Worm (Caenorhabditis elegans) whole organism, L4 larva: ENCODE results near the gene C26B9.1.

Experiments
- F26F4.8 ChIP-seq: fragments of 200-800 bp; sonication (Bioruptor generic); conservative IDR thresholded peaks from 2 replicates; pipeline ENCODE4 v1.3.6; 2022; ENCODE audit warnings: missing genetic modification characterization, missing compliant biosample characterization
- F37D6.2 ChIP-seq: sonication (generic microtip); optimal IDR thresholded peaks from 2 replicates; lab custom pipeline; 2016; ENCODE audit warnings: mild to moderate bottlenecking, missing genetic modification characterization, missing compliant biosample characterization
- F44E2.7 ChIP-seq: fragments of 200-800 bp; sonication (Bioruptor generic); IDR thresholded peaks from 2 replicates; pipeline ENCODE4 v2.1.2; 2022; ENCODE audit warnings: missing genetic modification characterization, missing compliant biosample characterization
- F49E8.2 ChIP-seq: sonication (generic microtip); optimal IDR thresholded peaks from 2 replicates; lab custom pipeline; 2016; ENCODE audit warnings: missing compliant biosample characterization, mild to moderate bottlenecking, missing genetic modification characterization, borderline replicate concordance
- Y48G9A.11 ChIP-seq: fragments of 200-800 bp; sonication (Bioruptor generic); IDR thresholded peaks from 2 replicates; pipeline ENCODE4 v1.3.6; 2022; ENCODE audit warnings: missing genetic modification reagents, missing genetic modification characterization, missing compliant biosample characterization
- aha-1 ChIP-seq: fragments of 150-350 bp; peaks from one replicate; lab custom pipeline; 2014; ENCODE audit warnings: missing biosample characterization, missing genetic modification characterization
- ama-1 ChIP-seq: fragments of 150-350 bp; optimal IDR thresholded peaks from 2 replicates; lab custom pipeline; 2014; ENCODE audit warnings: inconsistent platforms, mixed read lengths
- attf-4 ChIP-seq: sonication (generic microtip); optimal IDR thresholded peaks from 3 replicates; lab custom pipeline; 2017; ENCODE audit warnings: missing biosample characterization, missing genetic modification characterization
- ceh-62 ChIP-seq: sonication (generic microtip); optimal IDR thresholded peaks from 2 replicates; lab custom pipeline; 2017; ENCODE audit warnings: missing biosample characterization, missing genetic modification characterization
- ceh-82 ChIP-seq: sonication (generic microtip); optimal IDR thresholded peaks from 2 replicates; lab custom pipeline; 2017; ENCODE audit warnings: missing biosample characterization, missing genetic modification characterization
- daf-16 ChIP-seq, 3 experiments: sonication (generic microtip); optimal IDR thresholded peaks; 2 replicates each; lab custom pipeline; 2016 to 2017; ENCODE audit warnings: missing genetic modification characterization in 3 of 3, missing genetic modification reagents in 3 of 3, mild to moderate bottlenecking in 2 of 3, missing compliant biosample characterization in 2 of 3, missing biosample characterization in 1 of 3, moderate library complexity in 1 of 3
- daf-19 ChIP-seq: fragments of 200-800 bp; sonication (Bioruptor generic); conservative IDR thresholded peaks from 2 replicates; pipeline ENCODE4 v1.3.6; 2022; ENCODE audit warnings: missing genetic modification characterization, missing compliant biosample characterization
- dmd-6 ChIP-seq: fragments of 200-800 bp; sonication (Bioruptor generic); IDR thresholded peaks from 2 replicates; pipeline ENCODE4 v1.3.6; 2022; ENCODE audit warnings: missing genetic modification reagents, missing genetic modification characterization, missing compliant biosample characterization
- dmd-8 ChIP-seq: fragments of 200-800 bp; sonication (Bioruptor generic); IDR thresholded peaks from 2 replicates; pipeline ENCODE4 v1.3.6; 2022; ENCODE audit warnings: missing genetic modification characterization, missing compliant biosample characterization
- dve-1 ChIP-seq: sonication (generic microtip); optimal IDR thresholded peaks from 2 replicates; lab custom pipeline; 2017; ENCODE audit warnings: antibody characterized with exemption, mild to moderate bottlenecking, missing genetic modification characterization, missing compliant biosample characterization; ENCODE audit not compliant: insufficient read depth
- egl-27 ChIP-seq: sonication (generic microtip); optimal IDR thresholded peaks from 3 replicates; lab custom pipeline; 2017; ENCODE audit warnings: missing biosample characterization, missing genetic modification reagents, missing genetic modification characterization
- egl-43 ChIP-seq: fragments of 200-800 bp; sonication (Bioruptor generic); IDR thresholded peaks from 2 replicates; pipeline ENCODE4 v1.3.6; 2022; ENCODE audit warnings: missing genetic modification reagents, missing genetic modification characterization, missing compliant biosample characterization
- fos-1 ChIP-seq: fragments of 150-350 bp; optimal IDR thresholded peaks from 2 replicates; lab custom pipeline; 2014; ENCODE audit warnings: missing biosample characterization, missing genetic modification characterization
- jun-1 ChIP-seq: fragments of 150-350 bp; optimal IDR thresholded peaks from 2 replicates; lab custom pipeline; 2014; ENCODE audit warnings: missing biosample characterization, missing genetic modification reagents, missing genetic modification characterization
- lin-15B ChIP-seq: fragments of 150-350 bp; sonication (generic microtip); optimal IDR thresholded peaks from 3 replicates; lab custom pipeline; 2014; ENCODE audit warnings: missing biosample characterization, missing genetic modification characterization
- lin-39 ChIP-seq: fragments of 150-350 bp; optimal IDR thresholded peaks from 2 replicates; lab custom pipeline; 2014; ENCODE audit warnings: missing biosample characterization, missing genetic modification reagents, missing genetic modification characterization
- lsy-2 ChIP-seq, 2 experiments: fragments of 150-350 bp in 1 of 2; sonication (generic microtip) in 1 of 2; optimal IDR thresholded peaks; 2 replicates each; lab custom pipeline; 2014 to 2017; ENCODE audit warnings: missing biosample characterization in 2 of 2, missing genetic modification characterization in 2 of 2
- madf-5 ChIP-seq, 2 experiments: fragments of 200-800 bp; sonication (Bioruptor generic); IDR thresholded peaks; 2 replicates each; pipeline ENCODE4 v1.3.6; 2022; ENCODE audit warnings: missing compliant biosample characterization in 2 of 2, missing genetic modification characterization in 2 of 2
- mdl-1 ChIP-seq, 2 experiments: fragments of 150-350 bp in 1 of 2; sonication (generic microtip) in 1 of 2; optimal IDR thresholded peaks; 2 replicates each; lab custom pipeline; 2014 to 2017; ENCODE audit warnings: missing biosample characterization in 2 of 2, missing genetic modification characterization in 2 of 2
- mdt-29 ChIP-seq: fragments of 200-800 bp; sonication (Bioruptor generic); IDR thresholded peaks from 2 replicates; pipeline ENCODE4 v1.3.6; 2022; ENCODE audit warnings: missing genetic modification reagents, missing genetic modification characterization, missing compliant biosample characterization
- mes-2 ChIP-seq: sonication (generic microtip); optimal IDR thresholded peaks from 2 replicates; lab custom pipeline; 2016; ENCODE audit warnings: missing genotype, mild to moderate bottlenecking, missing genetic modification characterization, missing compliant biosample characterization; ENCODE audit not compliant: poor library complexity, severe bottlenecking
- mxl-2 ChIP-seq: fragments of 200-800 bp; sonication (Bioruptor generic); conservative IDR thresholded peaks from 2 replicates; pipeline ENCODE4 v1.3.6; 2022; ENCODE audit warnings: missing genetic modification reagents, missing genetic modification characterization, missing compliant biosample characterization
- nhr-10 ChIP-seq: fragments of 150-350 bp; optimal IDR thresholded peaks from 2 replicates; lab custom pipeline; 2014; ENCODE audit warnings: missing biosample characterization, missing genetic modification characterization
- nhr-111 ChIP-seq: fragments of 200-800 bp; sonication (Bioruptor generic); optimal IDR thresholded peaks from 2 replicates; lab custom pipeline; 2018; ENCODE audit warnings: mild to moderate bottlenecking, missing genetic modification characterization, missing compliant biosample characterization
- nhr-28 ChIP-seq: fragments of 150-350 bp; optimal IDR thresholded peaks from 2 replicates; lab custom pipeline; 2014; ENCODE audit warnings: missing biosample characterization, missing genetic modification characterization
- nhr-48 ChIP-seq: sonication (generic microtip); optimal IDR thresholded peaks from 2 replicates; lab custom pipeline; 2016; ENCODE audit warnings: mild to moderate bottlenecking, missing genetic modification characterization, missing compliant biosample characterization
- nhr-6 ChIP-seq: fragments of 150-350 bp; optimal IDR thresholded peaks from 2 replicates; lab custom pipeline; 2014; ENCODE audit warnings: missing biosample characterization, missing genetic modification characterization
- nhr-76 ChIP-seq: fragments of 150-350 bp; optimal IDR thresholded peaks from 2 replicates; lab custom pipeline; 2014; ENCODE audit warnings: missing biosample characterization, missing genetic modification characterization
- nhr-77 ChIP-seq: fragments of 150-350 bp; optimal IDR thresholded peaks from 2 replicates; lab custom pipeline; 2014; ENCODE audit warnings: missing biosample characterization, missing genetic modification characterization
- php-3 ChIP-seq: fragments of 200-800 bp; sonication (Bioruptor generic); IDR thresholded peaks from 2 replicates; pipeline ENCODE4 v1.3.6; 2022; ENCODE audit warnings: missing genetic modification reagents, missing genetic modification characterization, missing compliant biosample characterization
- pqm-1 ChIP-seq: sonication (generic microtip); optimal IDR thresholded peaks from 2 replicates; lab custom pipeline; 2017; ENCODE audit warnings: missing biosample characterization, missing genetic modification characterization
- sdz-12 ChIP-seq: fragments of 200-800 bp; sonication (Bioruptor generic); optimal IDR thresholded peaks from 2 replicates; lab custom pipeline; 2018; ENCODE audit warnings: mild to moderate bottlenecking, missing genetic modification characterization, missing compliant biosample characterization
- set-16 ChIP-seq: fragments of 200-800 bp; sonication (Bioruptor generic); IDR thresholded peaks from 2 replicates; pipeline ENCODE4 v1.3.6; 2022; ENCODE audit warnings: missing genetic modification reagents, missing genetic modification characterization, missing compliant biosample characterization
- skn-1 ChIP-seq: fragments of 150-350 bp; optimal IDR thresholded peaks from 2 replicates; lab custom pipeline; 2014; ENCODE audit warnings: missing biosample characterization, missing genetic modification characterization
- snpc-1.2 ChIP-seq: fragments of 200-800 bp; sonication (Bioruptor generic); IDR thresholded peaks from 2 replicates; pipeline ENCODE4 v1.3.6; 2022; ENCODE audit warnings: missing genetic modification reagents, missing genetic modification characterization, missing compliant biosample characterization
- unc-130 ChIP-seq: sonication (generic microtip); optimal IDR thresholded peaks from 2 replicates; lab custom pipeline; 2016; ENCODE audit warnings: missing genetic modification reagents, missing genetic modification characterization, missing compliant biosample characterization
- unc-62 ChIP-seq, 3 experiments: fragments of 150-350 bp in 1 of 3; sonication (generic microtip); optimal IDR thresholded peaks in 2 of 3; peaks in 1 of 3; 1 replicate in 1 of 3; 2 replicates in 2 of 3; lab custom pipeline; 2014 to 2017; ENCODE audit warnings: missing biosample characterization in 3 of 3, missing genetic modification characterization in 3 of 3, missing genetic modification reagents in 3 of 3, missing genotype in 1 of 3
- vab-7 ChIP-seq: fragments of 200-800 bp; sonication (Bioruptor generic); IDR thresholded peaks from 2 replicates; pipeline ENCODE4 v1.3.6; 2022; ENCODE audit warnings: missing genetic modification reagents, missing genetic modification characterization, missing compliant biosample characterization
- zag-1 ChIP-seq: fragments of 150-350 bp; optimal IDR thresholded peaks from 2 replicates; lab custom pipeline; 2014; ENCODE audit warnings: missing biosample characterization, missing genetic modification characterization
- zip-11 ChIP-seq: fragments of 200-800 bp; sonication (Bioruptor generic); IDR thresholded peaks from 2 replicates; pipeline ENCODE4 v1.3.6; 2022; ENCODE audit warnings: missing genetic modification characterization, missing compliant biosample characterization
- ztf-7 ChIP-seq: fragments of 150-350 bp; optimal IDR thresholded peaks from 2 replicates; lab custom pipeline; 2014; ENCODE audit warnings: missing biosample characterization, missing genetic modification characterization

C26B9.1 gene

ce11 chrX:5355253-5355652 is 10.9 kb downstream of the C26B9.1 start (continued):
- no peak for TF ChIP-seq nhr-48 (tag; lab: Kevin White, UChicago)
- TF ChIP-seq nhr-76 (tag; lab: Kevin White, UChicago): no peak

- TF ChIP-seq egl-43 (GFP tag; lab: Robert Waterston, UW) (0 out of 2 replicates have a peak, but pooled peaks have one; percentile 33), mdt-29 (GFP tag; lab: Robert Waterston, UW) (no peak), nhr-77 (tag; lab: Kevin White, UChicago) (no peak)
Measured at ce11 chrX:5360682-5361081, 16.3 kb downstream of the C26B9.1 start.

- TF ChIP-seq sdz-12 (GFP tag; lab: Kevin White, UChicago): no peak
- TF ChIP-seq nhr-28 (tag; lab: Kevin White, UChicago): no peak
- no peak for TF ChIP-seq unc-130 (GFP tag; lab: Kevin White, UChicago)
- no peak for TF ChIP-seq zip-11 (GFP tag; lab: Robert Waterston, UW)
- no peak for TF ChIP-seq F44E2.7
- TF ChIP-seq zag-1: no peak
- TF ChIP-seq set-16 (GFP tag; lab: Robert Waterston, UW): no peak
- no peak for TF ChIP-seq aha-1
- TF ChIP-seq egl-27 (tag; lab: Kevin White, UChicago): no peak
- no peak for TF ChIP-seq nhr-10 (tag; lab: Kevin White, UChicago)
- TF ChIP-seq madf-5 (GFP tag; IDR thresholded peaks at IDR 0.05; lab: Robert Waterston, UW): no peak
- no peak for TF ChIP-seq pqm-1 (tag; lab: Kevin White, UChicago)
- no peak for TF ChIP-seq F49E8.2 (tag; lab: Kevin White, UChicago)
- no peak for TF ChIP-seq nhr-111 (GFP tag; lab: Kevin White, UChicago)
- TF ChIP-seq F37D6.2 (tag; lab: Kevin White, UChicago): no peak
- TF ChIP-seq F26F4.8 (GFP tag; lab: Robert Waterston, UW): no peak
- no peak for TF ChIP-seq mes-2 (tag; lab: Kevin White, UChicago)
- no peak for TF ChIP-seq jun-1 (tag; lab: Kevin White, UChicago)
- no peak for TF ChIP-seq Y48G9A.11 (GFP tag; lab: Robert Waterston, UW)
- no peak for TF ChIP-seq mdl-1 (tag; optimal IDR thresholded peaks at IDR 0.05; lab: Kevin White, UChicago)
- TF ChIP-seq, all 104 proteins: peak for 0
Measured at ce11 chrX:5364222-5364621, 19.8 kb downstream of the C26B9.1 start, which contains the start of gene chtl-1. Gene chtl-1, minus strand, starts transcription at chrX:5364322.

- no peak for TF ChIP-seq daf-16 (GFP tag; optimal IDR thresholded peaks at IDR 0.05; lab: Kevin White, UChicago)
- peak; percentile 76 for TF ChIP-seq daf-16 (tag; optimal IDR thresholded peaks at IDR 0.05; lab: Kevin White, UChicago)
- no peak for TF ChIP-seq unc-62 (GFP tag; optimal IDR thresholded peaks at IDR 0.05 in 1 of 2; lab: Kevin White, UChicago)
- no peak for TF ChIP-seq unc-62 (tag; optimal IDR thresholded peaks at IDR 0.05; lab: Kevin White, UChicago)
- TF ChIP-seq ama-1 (lab: Kevin White, UChicago): no peak
- TF ChIP-seq dmd-6 (GFP tag; lab: Robert Waterston, UW): 0 out of 2 replicates have a peak, but pooled peaks have one; percentile 6
- no peak for TF ChIP-seq lsy-2 (tag; optimal IDR thresholded peaks at IDR 0.05; lab: Kevin White, UChicago)
- TF ChIP-seq nhr-28 (tag; lab: Kevin White, UChicago): peak; percentile 52
- no peak for TF ChIP-seq nhr-10 (tag; lab: Kevin White, UChicago)
- TF ChIP-seq vab-7: no peak
- TF ChIP-seq egl-27 (tag; lab: Kevin White, UChicago): no peak
- TF ChIP-seq ceh-62 (tag; lab: Kevin White, UChicago): no peak
- TF ChIP-seq nhr-77 (tag; lab: Kevin White, UChicago): peak; percentile 34
- TF ChIP-seq fos-1 (tag; lab: Kevin White, UChicago): no peak
- no peak for TF ChIP-seq attf-4
- TF ChIP-seq ztf-7 (tag; lab: Kevin White, UChicago): no peak
- peak; percentile 35 for TF ChIP-seq dve-1 (tag; lab: Kevin White, UChicago)
- no peak for TF ChIP-seq ceh-82
- no peak for TF ChIP-seq skn-1
- TF ChIP-seq daf-19 (GFP tag; lab: Robert Waterston, UW): no peak
- no peak for TF ChIP-seq mxl-2
- no peak for TF ChIP-seq snpc-1.2 (GFP tag; lab: Robert Waterston, UW)
- TF ChIP-seq dmd-8 (GFP tag; lab: Robert Waterston, UW): no peak
- no peak for TF ChIP-seq lin-15B (tag; lab: Kevin White, UChicago)
- TF ChIP-seq pqm-1 (tag; lab: Kevin White, UChicago): peak; percentile 53
- TF ChIP-seq nhr-6: no peak
- TF ChIP-seq lin-39 (tag; lab: Kevin White, UChicago): no peak
- TF ChIP-seq php-3 (GFP tag; lab: Robert Waterston, UW): 0 out of 2 replicates have a peak, but pooled peaks have one; percentile 44
Measured at ce11 chrX:5365437-5365836, 21.1 kb downstream of the C26B9.1 start, which contains the start of gene F35C8.5. Gene F35C8.5, plus strand, starts transcription at chrX:5365813.
